Fruit fly (Drosophila melanogaster) whole organism, wandering third instar larva: ENCODE results near the gene Pcmt.

Source experiments
- Abd-B ChIP-seq: fragments of >200 bp; optimal IDR thresholded peaks from 2 replicates; lab custom pipeline; 2017; ENCODE audit warnings: missing biosample characterization, missing genetic modification characterization
- CG32264 ChIP-seq: fragments of 200-800 bp; sonication (Bioruptor generic); optimal IDR thresholded peaks from 2 replicates; lab custom pipeline; 2016; ENCODE audit warnings: missing biosample characterization, missing genetic modification characterization
- CG9705 ChIP-seq: fragments of 200-800 bp; sonication (Bioruptor generic); optimal IDR thresholded peaks from 2 replicates; lab custom pipeline; 2018; ENCODE audit warnings: missing biosample characterization, mild to moderate bottlenecking, missing genetic modification characterization
- CrebA ChIP-seq: fragments of 200-800 bp; sonication (Bioruptor generic); optimal IDR thresholded peaks from 2 replicates; lab custom pipeline; 2016; ENCODE audit warnings: missing biosample characterization, mild to moderate bottlenecking, missing genetic modification characterization, borderline replicate concordance
- Dfd ChIP-seq: fragments of >200 bp; optimal IDR thresholded peaks from 2 replicates; lab custom pipeline; 2017; ENCODE audit warnings: missing biosample characterization, missing genetic modification characterization
- Dif ChIP-seq: fragments of 200-275, 200-300 bp; sonication (Bioruptor generic); optimal IDR thresholded peaks from 2 replicates; lab custom pipeline; 2018; ENCODE audit warnings: missing biosample characterization, missing genetic modification characterization; ENCODE audit not compliant: partially characterized antibody
- GATAd ChIP-seq: sonication (Bioruptor generic); optimal IDR thresholded peaks from 2 replicates; lab custom pipeline; 2016; ENCODE audit warnings: missing biosample characterization, missing genetic modification characterization
- HLH106 ChIP-seq: fragments of 200-800 bp; optimal IDR thresholded peaks from 3 replicates; lab custom pipeline; 2019; ENCODE audit warnings: missing biosample characterization, mild to moderate bottlenecking, missing genetic modification characterization, moderate library complexity
- Hnf4 ChIP-seq: fragments of 200-800 bp; sonication (Bioruptor generic); optimal IDR thresholded peaks from 2 replicates; lab custom pipeline; 2016; ENCODE audit warnings: missing biosample characterization, mild to moderate bottlenecking, missing genetic modification characterization
- Hr78 ChIP-seq: fragments of >200 bp; optimal IDR thresholded peaks from 2 replicates; lab custom pipeline; 2017; ENCODE audit warnings: missing biosample characterization, missing genetic modification characterization
- Hr83 ChIP-seq: fragments of 200-300 bp; sonication (Bioruptor generic); optimal IDR thresholded peaks from 2 replicates; lab custom pipeline; 2016; ENCODE audit warnings: missing biosample characterization, mild to moderate bottlenecking, missing genetic modification characterization, moderate library complexity; ENCODE audit not compliant: poor library complexity, severe bottlenecking
- Jra ChIP-seq: sonication (Bioruptor generic); optimal IDR thresholded peaks from 2 replicates; lab custom pipeline; 2016; ENCODE audit warnings: missing biosample characterization, missing genetic modification characterization
- Mio ChIP-seq: sonication (Bioruptor generic); optimal IDR thresholded peaks from 2 replicates; lab custom pipeline; 2016; ENCODE audit warnings: missing biosample characterization, missing genetic modification characterization
- Myc ChIP-seq: fragments of >200 bp; optimal IDR thresholded peaks from 2 replicates; lab custom pipeline; 2017
- N ChIP-seq: fragments of >200 bp; optimal IDR thresholded peaks from 2 replicates; lab custom pipeline; 2018; ENCODE audit warnings: missing biosample characterization, missing external identifiers, missing genetic modification characterization
- OdsH ChIP-seq: fragments of 200-800 bp; sonication (Bioruptor generic); optimal IDR thresholded peaks from 2 replicates; lab custom pipeline; 2016; ENCODE audit warnings: missing biosample characterization, mild to moderate bottlenecking, missing genetic modification characterization
- Rel ChIP-seq, 2 experiments: fragments of 200-800 bp; sonication (Bioruptor generic) in 1 of 2; optimal IDR thresholded peaks; 2 replicates in 1 of 2; 3 replicates in 1 of 2; lab custom pipeline; 2016 to 2019; ENCODE audit warnings: mild to moderate bottlenecking in 2 of 2, missing biosample characterization in 2 of 2, missing genetic modification characterization in 2 of 2, moderate library complexity in 1 of 2
- Sp1 ChIP-seq: fragments of 200-800 bp; sonication (Bioruptor generic); optimal IDR thresholded peaks from 3 replicates; lab custom pipeline; 2019; ENCODE audit warnings: missing biosample characterization, mild to moderate bottlenecking, missing genetic modification characterization, moderate library complexity
- Vsx2 ChIP-seq: fragments of 200-300, 225-300 bp; sonication (Bioruptor generic); optimal IDR thresholded peaks from 2 replicates; lab custom pipeline; 2018; ENCODE audit warnings: missing biosample characterization, missing genetic modification characterization; ENCODE audit not compliant: partially characterized antibody
- br ChIP-seq: fragments of 200-800 bp; sonication (Bioruptor generic); optimal IDR thresholded peaks from 2 replicates; lab custom pipeline; 2016; ENCODE audit warnings: missing biosample characterization, missing genetic modification characterization
- brk ChIP-seq: fragments of 200-800 bp; sonication (Bioruptor generic); optimal IDR thresholded peaks from 2 replicates; lab custom pipeline; 2016; ENCODE audit warnings: missing biosample characterization, mild to moderate bottlenecking, missing genetic modification characterization
- dl ChIP-seq, 2 experiments: fragments of 175-275, 200-275 bp in 1 of 2; fragments of 200-275 bp in 1 of 2; sonication (Bioruptor generic); optimal IDR thresholded peaks; lab custom pipeline; 2018; ENCODE audit warnings: mild to moderate bottlenecking in 2 of 2, missing biosample characterization in 2 of 2, missing genetic modification characterization in 2 of 2, moderate library complexity in 2 of 2; ENCODE audit not compliant: partially characterized antibody in 2 of 2, insufficient read depth in 1 of 2
- dmrt93B ChIP-seq: fragments of 200-800 bp; sonication (Bioruptor generic); optimal IDR thresholded peaks from 2 replicates; lab custom pipeline; 2018; ENCODE audit warnings: missing biosample characterization, mild to moderate bottlenecking, missing genetic modification characterization
- dsf ChIP-seq: sonication (Bioruptor generic); optimal IDR thresholded peaks from 2 replicates; lab custom pipeline; 2016; ENCODE audit warnings: missing biosample characterization, missing genetic modification characterization, borderline replicate concordance
- ey ChIP-seq: fragments of 200-800 bp; sonication (Bioruptor generic); optimal IDR thresholded peaks from 2 replicates; lab custom pipeline; 2016; ENCODE audit warnings: missing biosample characterization, missing genetic modification characterization
- foxo ChIP-seq, 2 experiments: fragments of 200-800 bp; sonication (Bioruptor generic); optimal IDR thresholded peaks; 2 replicates in 1 of 2; 3 replicates in 1 of 2; lab custom pipeline; 2016 to 2017; ENCODE audit warnings: missing biosample characterization in 2 of 2, missing genetic modification characterization in 2 of 2
- fru ChIP-seq: fragments of 200-800 bp; sonication (Bioruptor generic); optimal IDR thresholded peaks from 3 replicates; lab custom pipeline; 2016; ENCODE audit warnings: missing biosample characterization, mild to moderate bottlenecking, missing genetic modification characterization
- h ChIP-seq: fragments of 200-800 bp; sonication (Bioruptor generic); optimal IDR thresholded peaks from 3 replicates; lab custom pipeline; 2016; ENCODE audit warnings: missing biosample characterization, mild to moderate bottlenecking, missing genetic modification characterization
- jim ChIP-seq: fragments of 175-275, 200-325 bp; sonication (Bioruptor generic); optimal IDR thresholded peaks from 2 replicates; lab custom pipeline; 2016; ENCODE audit warnings: missing biosample characterization, mild to moderate bottlenecking, missing genetic modification characterization
- lola ChIP-seq: fragments of >200 bp; optimal IDR thresholded peaks from 2 replicates; lab custom pipeline; 2017; ENCODE audit warnings: missing biosample characterization, missing genetic modification characterization
- pan ChIP-seq: fragments of >200 bp; optimal IDR thresholded peaks from 2 replicates; lab custom pipeline; 2017
- psq ChIP-seq: fragments of 200-800 bp; sonication (Bioruptor generic); optimal IDR thresholded peaks from 3 replicates; lab custom pipeline; 2017; ENCODE audit warnings: missing biosample characterization, mild to moderate bottlenecking, missing genetic modification characterization, moderate library complexity
- rgr ChIP-seq: fragments of 200-800 bp; sonication (Bioruptor generic); optimal IDR thresholded peaks from 3 replicates; lab custom pipeline; 2016; ENCODE audit warnings: missing biosample characterization, mild to moderate bottlenecking, missing genetic modification characterization
- sage ChIP-seq: fragments of 200-800 bp; sonication (Bioruptor generic); optimal IDR thresholded peaks from 2 replicates; lab custom pipeline; 2016; ENCODE audit warnings: missing biosample characterization, mild to moderate bottlenecking, missing genetic modification characterization
- sv ChIP-seq: fragments of 200-800 bp; sonication (Bioruptor generic); optimal IDR thresholded peaks from 3 replicates; lab custom pipeline; 2016; ENCODE audit warnings: missing biosample characterization, missing genetic modification characterization
- tai ChIP-seq: sonication (Bioruptor generic); optimal IDR thresholded peaks from 2 replicates; lab custom pipeline; 2016; ENCODE audit warnings: missing biosample characterization, missing genetic modification characterization
- usp ChIP-seq: fragments of >200 bp; optimal IDR thresholded peaks from 2 replicates; lab custom pipeline; 2017; ENCODE audit warnings: missing biosample characterization, missing genetic modification characterization
- woc ChIP-seq: sonication (Bioruptor generic); optimal IDR thresholded peaks from 2 replicates; lab custom pipeline; 2016; ENCODE audit warnings: missing biosample characterization, mild to moderate bottlenecking, missing genetic modification characterization

Gene Pcmt

dm6 chr3R:5599521-5600360 lies 45.6 kb upstream of the Pcmt start:
- no peak for TF ChIP-seq dsf (GFP tag; lab: Kevin White, UChicago)
- TF ChIP-seq HLH106 (tag; lab: Kevin White, UChicago): no peak
- peak; percentile 39 for TF ChIP-seq Myc (lab: Kevin White, UChicago)
- no peak for TF ChIP-seq Abd-B (GFP tag; lab: Kevin White, UChicago)
- no peak for TF ChIP-seq Rel (GFP tag; optimal IDR thresholded peaks at IDR 0.05; lab: Kevin White, UChicago)
- TF ChIP-seq Rel (tag; optimal IDR thresholded peaks at IDR 0.05; lab: Kevin White, UChicago): no peak
- TF ChIP-seq dmrt93B (GFP tag; lab: Kevin White, UChicago): no peak
- peak; percentile 27 for TF ChIP-seq Hr83 (GFP tag; lab: Kevin White, UChicago)
- peak; percentile 6 for TF ChIP-seq Dif (GFP tag; lab: Kevin White, UChicago)
- no peak for TF ChIP-seq br (GFP tag; lab: Kevin White, UChicago)
- TF ChIP-seq fru (GFP tag; lab: Kevin White, UChicago): no peak
- no peak for TF ChIP-seq tai (GFP tag; lab: Kevin White, UChicago)
- peak; percentile 1 for TF ChIP-seq woc (GFP tag; lab: Kevin White, UChicago)
- TF ChIP-seq CG9705 (GFP tag; lab: Kevin White, UChicago): no peak
- no peak for TF ChIP-seq CG32264 (GFP tag; lab: Kevin White, UChicago)
- TF ChIP-seq sage (GFP tag; lab: Kevin White, UChicago): no peak
- no peak for TF ChIP-seq sv (GFP tag; lab: Kevin White, UChicago)
- peak; percentile 16 for TF ChIP-seq OdsH (GFP tag; lab: Kevin White, UChicago)
- no peak for TF ChIP-seq brk (GFP tag; lab: Kevin White, UChicago)
- no peak for TF ChIP-seq Hnf4 (GFP tag; lab: Kevin White, UChicago)
- TF ChIP-seq usp: no peak
- no peak for TF ChIP-seq Dfd (GFP tag; lab: Kevin White, UChicago)
- TF ChIP-seq h (GFP tag; lab: Kevin White, UChicago): no peak
- TF ChIP-seq CrebA (GFP tag; lab: Kevin White, UChicago): no peak
- no peak for TF ChIP-seq foxo (GFP tag; optimal IDR thresholded peaks at IDR 0.05; lab: Kevin White, UChicago)
- no peak for TF ChIP-seq Hr78
- no peak for TF ChIP-seq ey (GFP tag; lab: Kevin White, UChicago)
- TF ChIP-seq Vsx2 (GFP tag; lab: Kevin White, UChicago): no peak
- no peak for TF ChIP-seq Mio (GFP tag; lab: Kevin White, UChicago)
- no peak for TF ChIP-seq lola (GFP tag; lab: Kevin White, UChicago)
- TF ChIP-seq Sp1: no peak
- TF ChIP-seq dl (GFP tag; optimal IDR thresholded peaks at IDR 0.05; lab: Kevin White, UChicago; ENCODE audit: insufficient read depth in 1 of 2, partially characterized antibody in 2 of 2): peak in 1 of 2 experiments; percentile 56
- no peak for TF ChIP-seq N (GFP tag; lab: Kevin White, UChicago)
- no peak for TF ChIP-seq Jra (GFP tag; lab: Kevin White, UChicago)
- TF ChIP-seq pan: no peak
- TF ChIP-seq rgr (GFP tag; lab: Kevin White, UChicago): no peak
- TF ChIP-seq GATAd: no peak
- TF ChIP-seq psq (GFP tag; lab: Kevin White, UChicago): no peak
- peak; percentile 55 for TF ChIP-seq jim (GFP tag; lab: Kevin White, UChicago)
- TF ChIP-seq, all 38 proteins: peak for 7

DNA sequence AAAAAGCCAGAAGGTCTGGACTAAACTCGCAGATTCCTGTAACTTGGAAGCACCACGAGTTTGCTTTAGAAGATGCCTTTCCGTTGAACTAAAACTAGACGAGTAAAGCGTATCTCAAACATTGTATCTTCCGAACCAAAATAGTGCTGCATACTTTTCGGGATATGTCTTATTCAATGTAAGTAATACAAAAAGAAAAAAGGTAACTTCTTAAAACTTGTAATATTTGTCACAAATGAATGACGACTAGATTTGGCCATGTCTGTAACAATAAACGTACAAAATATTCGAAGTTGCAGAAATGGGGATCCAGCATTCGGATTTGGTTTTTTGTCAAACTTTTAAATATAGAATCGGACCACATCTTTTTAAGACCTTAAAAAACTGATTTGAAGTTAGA lies 40.8 kb upstream of the Pcmt start:
- TF ChIP-seq br (GFP tag; lab: Kevin White, UChicago) (no peak), usp (no peak), woc (GFP tag; lab: Kevin White, UChicago) (no peak), CG32264 (GFP tag; lab: Kevin White, UChicago) (no peak), Dfd (GFP tag; lab: Kevin White, UChicago) (no peak), foxo (GFP tag; optimal IDR thresholded peaks at IDR 0.05; lab: Kevin White, UChicago) (no peak), lola (GFP tag; lab: Kevin White, UChicago) (no peak), N (GFP tag; lab: Kevin White, UChicago) (peak; percentile 3), Mio (GFP tag; lab: Kevin White, UChicago) (no peak), Rel (GFP tag; optimal IDR thresholded peaks at IDR 0.05; lab: Kevin White, UChicago) (no peak), Rel (tag; optimal IDR thresholded peaks at IDR 0.05; lab: Kevin White, UChicago) (no peak), psq (GFP tag; lab: Kevin White, UChicago) (no peak), Hnf4 (GFP tag; lab: Kevin White, UChicago) (no peak), Vsx2 (GFP tag; lab: Kevin White, UChicago) (no peak), Myc (lab: Kevin White, UChicago) (peak; percentile 31), OdsH (GFP tag; lab: Kevin White, UChicago) (no peak), Jra (GFP tag; lab: Kevin White, UChicago) (no peak)
